Fruit fly (Drosophila melanogaster): ENCODE results near the gene NetA.

Gene NetA

dm6 chrX:14634696-14635095, 19.0 kb downstream of the NetA start (continued):
- TF ChIP-seq Fer3 (tag; optimal IDR thresholded peaks at IDR 0.05) (peak; percentile 26), org-1 (GFP tag; optimal IDR thresholded peaks at IDR 0.05) (no peak), CG15269 (tag; optimal IDR thresholded peaks at IDR 0.05) (peak; percentile 70), CG10959 (GFP tag; IDR thresholded peaks at IDR 0.05) (no peak), CG14710 (tag; optimal IDR thresholded peaks at IDR 0.05) (peak; percentile 38), CG12236 (GFP tag; optimal IDR thresholded peaks at IDR 0.05) (no peak), Ada2b (GFP tag; IDR thresholded peaks at IDR 0.05) (peak; percentile 48; the same call in 1 of the 2 replicates), Sry-β (GFP tag; optimal IDR thresholded peaks at IDR 0.05) (no peak), E2f1 (GFP tag; IDR thresholded peaks at IDR 0.05) (0 out of 2 replicates have a peak, but pooled peaks have one; percentile 13), Elba2 (GFP tag; optimal IDR thresholded peaks at IDR 0.05) (no peak), YL-1 (GFP tag; optimal IDR thresholded peaks at IDR 0.05) (no peak), Dp (GFP tag; optimal IDR thresholded peaks at IDR 0.05) (no peak), psq (GFP tag; optimal IDR thresholded peaks at IDR 0.05) (no peak), CG7839 (tag; optimal IDR thresholded peaks at IDR 0.05) (peak; percentile 39), nmo (GFP tag; optimal IDR thresholded peaks at IDR 0.05) (peak; percentile 49), slou (GFP tag; optimal IDR thresholded peaks at IDR 0.05) (no peak), Doc2 (GFP tag; IDR thresholded peaks at IDR 0.05) (no peak), tap (tag; optimal IDR thresholded peaks at IDR 0.05) (peak; percentile 47), CG6854 (GFP tag; optimal IDR thresholded peaks at IDR 0.05) (no peak), crp (GFP tag; optimal IDR thresholded peaks at IDR 0.05) (no peak), CG10979 (tag; optimal IDR thresholded peaks at IDR 0.05) (peak; percentile 60), CG10543 (GFP tag; optimal IDR thresholded peaks at IDR 0.05) (no peak), CG11504 (tag; optimal IDR thresholded peaks at IDR 0.05) (peak; percentile 74), Six4 (GFP tag; optimal IDR thresholded peaks at IDR 0.05) (peak; percentile 11), CG13424 (tag; optimal IDR thresholded peaks at IDR 0.05) (peak; percentile 75), fd102C (GFP tag; optimal IDR thresholded peaks at IDR 0.05) (no peak), Usf (GFP tag; optimal IDR thresholded peaks at IDR 0.05) (no peak), fd3F (GFP tag; optimal IDR thresholded peaks at IDR 0.05) (peak; percentile 42), CG9817 (tag; optimal IDR thresholded peaks at IDR 0.05) (peak; percentile 26), CG11696 (GFP tag; IDR thresholded peaks at IDR 0.05) (no peak), CG4730 (GFP tag; IDR thresholded peaks at IDR 0.05) (0 out of 2 replicates have a peak, but pooled peaks have one; percentile 6), vvl (GFP tag; IDR thresholded peaks at IDR 0.05) (peak; percentile 43), Hr3 (GFP tag; optimal IDR thresholded peaks at IDR 0.05) (peak; percentile 12), CG2199 (GFP tag; IDR thresholded peaks at IDR 0.05) (no peak), CG12104 (GFP tag; optimal IDR thresholded peaks at IDR 0.05) (peak; percentile 32), CG12071 (GFP tag; optimal IDR thresholded peaks at IDR 0.05) (no peak), CG12219 (GFP tag; optimal IDR thresholded peaks at IDR 0.05) (peak; percentile 54), cad (GFP tag; optimal IDR thresholded peaks at IDR 0.05) (no peak), seq (GFP tag; IDR thresholded peaks at IDR 0.05) (peak; percentile 42; the same call in 1 of the 2 replicates), CG16779 (GFP tag; IDR thresholded peaks at IDR 0.05) (no peak), CG30403 (GFP tag; optimal IDR thresholded peaks at IDR 0.05) (peak; percentile 39), CG1647 (GFP tag; optimal IDR thresholded peaks at IDR 0.05) (no peak), eyg (GFP tag; optimal IDR thresholded peaks at IDR 0.05) (no peak), lmd (GFP tag; IDR thresholded peaks at IDR 0.05) (peak; percentile 50), CG18011 (GFP tag; optimal IDR thresholded peaks at IDR 0.05) (no peak), Lpt (GFP tag; optimal IDR thresholded peaks at IDR 0.05) (no peak), croc (GFP tag; conservative IDR thresholded peaks at IDR 0.05) (0 out of 3 replicates have a peak, but pooled peaks have one; percentile 13), Sox100B (GFP tag; optimal IDR thresholded peaks at IDR 0.05) (peak; percentile 56), CG1603 (tag; optimal IDR thresholded peaks at IDR 0.05) (peak; percentile 80), CG31441 (GFP tag; IDR thresholded peaks at IDR 0.05) (no peak; the same call in none of the 2 replicates), oc (tag; optimal IDR thresholded peaks at IDR 0.05) (peak; percentile 59)
